Worm (Caenorhabditis elegans): ENCODE data around the gene zyg-12.

- no peak for TF ChIP-seq flt-1 (GFP tag; IDR thresholded peaks at IDR 0.05)
- TF ChIP-seq ets-7 (tag; optimal IDR thresholded peaks at IDR 0.05) = no peak
- TF ChIP-seq scrt-1 (GFP tag; IDR thresholded peaks at IDR 0.05) = no peak
- TF ChIP-seq ama-1 (optimal IDR thresholded peaks at IDR 0.05) = no peak
- TF ChIP-seq B0310.2 (tag; optimal IDR thresholded peaks at IDR 0.05) = no peak
- no peak for TF ChIP-seq pes-1 (GFP tag; IDR thresholded peaks at IDR 0.05)
- no peak for TF ChIP-seq ceh-36 (tag; optimal IDR thresholded peaks at IDR 0.05)
- no peak for TF ChIP-seq ceh-13 (GFP tag; optimal IDR thresholded peaks at IDR 0.05)
- TF ChIP-seq tbx-11 (GFP tag; IDR thresholded peaks at IDR 0.05) = no peak
- no peak for TF ChIP-seq aly-1 (tag; optimal IDR thresholded peaks at IDR 0.05)
- no peak for TF ChIP-seq tbx-37 (GFP tag; conservative IDR thresholded peaks at IDR 0.05)
- no peak for TF ChIP-seq sea-1 (GFP tag; conservative IDR thresholded peaks at IDR 0.05)
- no peak for TF ChIP-seq hmg-4 (GFP tag; optimal IDR thresholded peaks at IDR 0.05)
- no peak for TF ChIP-seq F13C5.2 (tag; optimal IDR thresholded peaks at IDR 0.05)
Observed at ce11 chrII:4945695-4946094, 4.0 kb upstream of the zyg-12 start, which contains the start of the genes gldi-11 and ZK546.2.

All from whole organism, early embryonic.